Worm (Caenorhabditis elegans): ENCODE results near the gene W09D6.5.
"Not testable (repeated sequence)": the region's sequence is repeated elsewhere in the genome, so short reads cannot be mapped to it uniquely, and the experiment has no call there.

DNA sequence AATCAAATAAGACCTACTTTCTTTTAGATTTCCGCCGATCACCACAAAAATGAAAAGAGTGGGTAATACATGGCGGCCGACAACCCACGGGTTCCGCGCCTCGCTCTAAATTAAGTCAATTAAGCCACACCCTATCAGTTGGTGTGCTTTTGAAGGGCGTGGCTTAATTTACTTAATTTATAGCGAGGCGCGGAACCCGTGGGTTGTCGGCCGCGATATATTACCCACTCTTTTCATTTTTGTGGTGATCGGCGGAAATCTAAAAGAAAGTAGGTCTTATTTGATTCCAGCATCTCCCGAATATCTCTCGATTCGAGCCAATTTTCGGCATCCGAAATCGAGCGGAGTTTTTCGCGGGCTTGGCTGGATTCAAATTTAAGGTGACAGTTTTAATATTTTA, 29.8 kb downstream of the W09D6.5 start:
- TF ChIP-seq mdl-1, snpc-4, fos-1, nhr-237, blmp-1 (tag; optimal IDR thresholded peaks at IDR 0.05): not testable (repeated sequence)

Data from whole organism, L1 larva.